Fruit fly (Drosophila melanogaster) whole organism, wandering third instar larva: ENCODE results near the gene Cbp80.

Source experiments
- Myc ChIP-seq: fragments of >200 bp; optimal IDR thresholded peaks from 2 replicates; lab custom pipeline; 2017
- sv ChIP-seq: fragments of 200-800 bp; sonication (Bioruptor generic); optimal IDR thresholded peaks from 3 replicates; lab custom pipeline; 2016; ENCODE audit warnings: missing biosample characterization, missing genetic modification characterization

- TF ChIP-seq Myc (lab: Kevin White, UChicago) (no peak), sv (no peak)
These were observed 34.0 kb upstream of the Cbp80 start for dm6 chrX:4615684-4616292.
